Fruit fly (Drosophila melanogaster) S2 (cell line): Measurements from ENCODE around the gene mtsh.

ENCODE experiments used
- CG8478 ChIP-seq: fragments of >200 bp; optimal IDR thresholded peaks from 2 replicates; lab custom pipeline; 2018
- CTCF ChIP-seq, 2 experiments: fragments of >200 bp; optimal IDR thresholded peaks; 2 replicates each; lab custom pipeline; 2018

The mtsh gene

dm6 chr2L:8286595-8286994 is 33.1 kb downstream of the mtsh start:
- TF ChIP-seq CG8478 (lab: Kevin White, UChicago) (no peak), CTCF (optimal IDR thresholded peaks at IDR 0.05; lab: Kevin White, UChicago) (no peak)

dm6 chr2L:8284913-8285619 is 34.6 kb downstream of the mtsh start:
- TF ChIP-seq CG8478 (lab: Kevin White, UChicago) (no peak), CTCF (optimal IDR thresholded peaks at IDR 0.05; lab: Kevin White, UChicago) (no peak)

- TF ChIP-seq CG8478 (lab: Kevin White, UChicago), result no peak
- no peak for TF ChIP-seq CTCF (optimal IDR thresholded peaks at IDR 0.05; lab: Kevin White, UChicago)
Observed at dm6 chr2L:8281872-8282271, 37.8 kb downstream of the mtsh start.

dm6 chr2L:8280225-8280624 is 39.5 kb downstream of the mtsh start:
- no peak for TF ChIP-seq CG8478 (lab: Kevin White, UChicago)

- no peak for TF ChIP-seq CG8478 (lab: Kevin White, UChicago)
- no peak for TF ChIP-seq CTCF (optimal IDR thresholded peaks at IDR 0.05; lab: Kevin White, UChicago)
Observed at dm6 chr2L:8279400-8280065, 40.2 kb downstream of the mtsh start.

dm6 chr2L:8277561-8278201 is 42.0 kb downstream of the mtsh start:
- TF ChIP-seq CTCF (optimal IDR thresholded peaks at IDR 0.05; lab: Kevin White, UChicago) (no peak), CG8478 (lab: Kevin White, UChicago) (no peak)

- TF ChIP-seq CG8478 (lab: Kevin White, UChicago) (no peak), CTCF (optimal IDR thresholded peaks at IDR 0.05; lab: Kevin White, UChicago) (no peak)
Observed at dm6 chr2L:8276880-8277279, 42.8 kb downstream of the mtsh start.

dm6 chr2L:8276287-8276686 is 43.4 kb downstream of the mtsh start:
- TF ChIP-seq CTCF (optimal IDR thresholded peaks at IDR 0.05; lab: Kevin White, UChicago), result no peak
- no peak for TF ChIP-seq CG8478 (lab: Kevin White, UChicago)

- TF ChIP-seq CG8478 (lab: Kevin White, UChicago) (no peak), CTCF (optimal IDR thresholded peaks at IDR 0.05; lab: Kevin White, UChicago) (no peak)
Observed at dm6 chr2L:8274958-8275584, 44.6 kb downstream of the mtsh start.

- TF ChIP-seq CG8478 (lab: Kevin White, UChicago), result no peak
- TF ChIP-seq CTCF (optimal IDR thresholded peaks at IDR 0.05; lab: Kevin White, UChicago), result no peak
Observed at dm6 chr2L:8274127-8274526, 45.6 kb downstream of the mtsh start.

- TF ChIP-seq CG8478 (lab: Kevin White, UChicago) (no peak), CTCF (optimal IDR thresholded peaks at IDR 0.05; lab: Kevin White, UChicago) (no peak)
Observed at dm6 chr2L:8270916-8271315, 48.8 kb downstream of the mtsh start.

- no peak for TF ChIP-seq CTCF (optimal IDR thresholded peaks at IDR 0.05; lab: Kevin White, UChicago)
- no peak for TF ChIP-seq CG8478 (lab: Kevin White, UChicago)
Observed at dm6 chr2L:8268679-8269078, 51.0 kb downstream of the mtsh start.
